Worm (Caenorhabditis elegans) whole organism, mixed stage, embryonic: Measurements from ENCODE around the gene C39D10.8.

Source experiments
- M03D4.4 ChIP-seq: sonication (generic microtip); optimal IDR thresholded peaks from 2 replicates; lab custom pipeline; 2017; ENCODE audit warnings: mild to moderate bottlenecking, missing genetic modification characterization, missing compliant biosample characterization
- bed-3 ChIP-seq: fragments of 200-800 bp; sonication (Bioruptor generic); optimal IDR thresholded peaks from 3 replicates; lab custom pipeline; 2018; ENCODE audit warnings: mild to moderate bottlenecking, missing genetic modification characterization, moderate library complexity, missing compliant biosample characterization
- blmp-1 ChIP-seq: fragments of 150-350 bp; optimal IDR thresholded peaks from 2 replicates; lab custom pipeline; 2014; ENCODE audit warnings: missing biosample characterization, missing genetic modification characterization
- ceh-39 ChIP-seq: fragments of 150-350 bp; optimal IDR thresholded peaks from 2 replicates; lab custom pipeline; 2014; ENCODE audit warnings: missing biosample characterization, missing genetic modification characterization
- ceh-43 ChIP-seq: fragments of 200-800 bp; sonication (Bioruptor generic); optimal IDR thresholded peaks from 2 replicates; lab custom pipeline; 2018; ENCODE audit warnings: mild to moderate bottlenecking, missing genetic modification characterization, moderate library complexity, missing compliant biosample characterization
- ceh-83 ChIP-seq: fragments of 200-800 bp; sonication (Bioruptor generic); optimal IDR thresholded peaks from 2 replicates; lab custom pipeline; 2018; ENCODE audit warnings: mild to moderate bottlenecking, missing genetic modification characterization, missing compliant biosample characterization
- ces-1 ChIP-seq: fragments of 150-350 bp; optimal IDR thresholded peaks from 2 replicates; lab custom pipeline; 2014; ENCODE audit warnings: missing biosample characterization, missing genetic modification reagents, missing genetic modification characterization
- cnd-1 ChIP-seq: fragments of 200-800 bp; sonication (Bioruptor generic); optimal IDR thresholded peaks from 2 replicates; lab custom pipeline; 2018; ENCODE audit warnings: mild to moderate bottlenecking, missing genetic modification characterization, missing compliant biosample characterization
- drap-1 ChIP-seq: fragments of 200-800 bp; sonication (Bioruptor generic); optimal IDR thresholded peaks from 3 replicates; lab custom pipeline; 2018; ENCODE audit warnings: mild to moderate bottlenecking, missing genetic modification characterization, missing compliant biosample characterization
- elt-1 ChIP-seq: sonication (generic microtip); optimal IDR thresholded peaks from 2 replicates; lab custom pipeline; 2017; ENCODE audit warnings: missing genetic modification characterization, mild to moderate bottlenecking, missing compliant biosample characterization, antibody characterized with exemption, moderate library complexity, borderline replicate concordance; ENCODE audit not compliant: insufficient read depth
- elt-3 ChIP-seq: fragments of 150-350 bp; optimal IDR thresholded peaks from 2 replicates; lab custom pipeline; 2014; ENCODE audit warnings: missing biosample characterization, missing genetic modification characterization
- flh-1 ChIP-seq: fragments of 200-800 bp; sonication (Bioruptor generic); optimal IDR thresholded peaks from 2 replicates; lab custom pipeline; 2018; ENCODE audit warnings: mild to moderate bottlenecking, missing genetic modification characterization, moderate library complexity, missing compliant biosample characterization
- ham-2 ChIP-seq: fragments of 200-800 bp; sonication (Bioruptor generic); optimal IDR thresholded peaks from 2 replicates; lab custom pipeline; 2018; ENCODE audit warnings: mild to moderate bottlenecking, missing genetic modification characterization, missing compliant biosample characterization
- hlh-1 ChIP-seq: fragments of 150-350 bp; optimal IDR thresholded peaks from 2 replicates; lab custom pipeline; 2014; ENCODE audit warnings: missing biosample characterization, missing genetic modification reagents, missing genetic modification characterization
- lin-13 ChIP-seq: fragments of 150-350 bp; optimal IDR thresholded peaks from 2 replicates; lab custom pipeline; 2014; ENCODE audit warnings: missing biosample characterization, missing genetic modification characterization
- lin-32 ChIP-seq: fragments of 200-800 bp; sonication (Bioruptor generic); optimal IDR thresholded peaks from 2 replicates; lab custom pipeline; 2018; ENCODE audit warnings: mild to moderate bottlenecking, missing genetic modification characterization, missing compliant biosample characterization
- lsy-2 ChIP-seq: fragments of 150-350 bp; optimal IDR thresholded peaks from 2 replicates; lab custom pipeline; 2014; ENCODE audit warnings: missing biosample characterization, missing genetic modification characterization
- mab-5 ChIP-seq: fragments of 150-350 bp; optimal IDR thresholded peaks from 2 replicates; lab custom pipeline; 2014; ENCODE audit warnings: missing biosample characterization, missing genetic modification characterization
- mep-1 ChIP-seq: fragments of 150-350 bp; optimal IDR thresholded peaks from 2 replicates; lab custom pipeline; 2017; ENCODE audit warnings: missing biosample characterization, missing genetic modification reagents, missing genetic modification characterization, inconsistent platforms
- nhr-12 ChIP-seq: fragments of 150-350 bp; optimal IDR thresholded peaks from 2 replicates; lab custom pipeline; 2014; ENCODE audit warnings: missing biosample characterization, missing genetic modification characterization
- nhr-2 ChIP-seq: fragments of 150-350 bp; optimal IDR thresholded peaks from 2 replicates; lab custom pipeline; 2014; ENCODE audit warnings: missing biosample characterization, missing genetic modification characterization
- nhr-237 ChIP-seq: fragments of 150-350 bp; optimal IDR thresholded peaks from 2 replicates; lab custom pipeline; 2014; ENCODE audit warnings: missing biosample characterization, missing genetic modification characterization
- nhr-28 ChIP-seq: fragments of 150-350 bp; optimal IDR thresholded peaks from 2 replicates; lab custom pipeline; 2014; ENCODE audit warnings: missing biosample characterization, missing genetic modification characterization
- nhr-76 ChIP-seq: sonication (generic microtip); optimal IDR thresholded peaks from 2 replicates; lab custom pipeline; 2017; ENCODE audit warnings: missing biosample characterization, missing genetic modification characterization
- pha-4 ChIP-seq: fragments of 150-350 bp; optimal IDR thresholded peaks from 2 replicates; lab custom pipeline; 2018; ENCODE audit warnings: missing biosample characterization, missing genetic modification reagents, missing genetic modification characterization
- snpc-4 ChIP-seq: fragments of 150-350 bp; optimal IDR thresholded peaks from 2 replicates; lab custom pipeline; 2014; ENCODE audit warnings: missing biosample characterization, missing genetic modification characterization
- sptf-1 ChIP-seq: sonication (generic microtip); optimal IDR thresholded peaks from 2 replicates; lab custom pipeline; 2017; ENCODE audit warnings: mild to moderate bottlenecking, missing genetic modification characterization, moderate library complexity, missing compliant biosample characterization
- tbx-8 ChIP-seq: fragments of 200-800 bp; sonication (Bioruptor generic); optimal IDR thresholded peaks from 2 replicates; lab custom pipeline; 2018; ENCODE audit warnings: mild to moderate bottlenecking, missing genetic modification characterization, moderate library complexity, missing compliant biosample characterization
- unc-120 ChIP-seq: sonication (generic microtip); optimal IDR thresholded peaks from 2 replicates; lab custom pipeline; 2017; ENCODE audit warnings: missing genetic modification characterization, missing compliant biosample characterization; ENCODE audit not compliant: poor library complexity, severe bottlenecking
- unc-39 ChIP-seq: fragments of 150-350 bp; optimal IDR thresholded peaks from 2 replicates; lab custom pipeline; 2014; ENCODE audit warnings: missing biosample characterization, missing genetic modification characterization
- unc-62 ChIP-seq: fragments of 150-350 bp; optimal IDR thresholded peaks from 2 replicates; lab custom pipeline; 2014; ENCODE audit warnings: missing biosample characterization, missing genetic modification reagents, missing genetic modification characterization
- zip-8 ChIP-seq: fragments of 150-350 bp; optimal IDR thresholded peaks from 2 replicates; lab custom pipeline; 2014; ENCODE audit warnings: missing biosample characterization, missing genetic modification characterization
- ztf-11 ChIP-seq: fragments of 150-350 bp; optimal IDR thresholded peaks from 2 replicates; lab custom pipeline; 2014; ENCODE audit warnings: missing biosample characterization, missing genetic modification characterization

Gene C39D10.8

ce11 chrX:7866493-7866892, 14.3 kb downstream of the C39D10.8 start:
- TF ChIP-seq unc-120 (peak; percentile 7), nhr-237 (tag; lab: Kevin White, UChicago) (no peak), hlh-1 (tag; lab: Kevin White, UChicago) (peak; percentile 82)

ce11 chrX:7847413-7847812, 33.3 kb downstream of the C39D10.8 start, which contains the start of gene C54D2.6:
TSS of gene C54D2.6 (minus strand) at chrX:7847513.
- TF ChIP-seq zip-8 (tag; lab: Kevin White, UChicago) (no peak), ces-1 (GFP tag; lab: Kevin White, UChicago) (no peak), unc-120 (no peak)

- TF ChIP-seq blmp-1 (tag; lab: Kevin White, UChicago) (no peak), flh-1 (GFP tag; lab: Kevin White, UChicago) (no peak), nhr-237 (tag; lab: Kevin White, UChicago) (no peak), zip-8 (tag; lab: Kevin White, UChicago) (no peak), snpc-4 (no peak), nhr-28 (tag; lab: Kevin White, UChicago) (no peak), elt-3 (no peak), nhr-12 (tag; lab: Kevin White, UChicago) (no peak), ceh-83 (GFP tag; lab: Kevin White, UChicago) (no peak), unc-120 (no peak), ham-2 (GFP tag; lab: Kevin White, UChicago) (no peak), sptf-1 (tag; lab: Kevin White, UChicago) (no peak), mab-5 (tag; lab: Kevin White, UChicago) (no peak), ces-1 (GFP tag; lab: Kevin White, UChicago) (no peak), ceh-43 (GFP tag; lab: Kevin White, UChicago) (no peak), ceh-39 (tag; lab: Kevin White, UChicago) (no peak), pha-4 (tag; lab: Kevin White, UChicago) (no peak), hlh-1 (tag; lab: Kevin White, UChicago) (no peak), lin-13 (tag; lab: Kevin White, UChicago) (no peak), mep-1 (tag; lab: Kevin White, UChicago) (no peak)
- TF ChIP-seq, all 35 proteins: peak for 0
Observed at ce11 chrX:7842241-7842640, 38.5 kb downstream of the C39D10.8 start, which contains the start of gene idpp-11. TSS of gene idpp-11 (plus strand) at chrX:7842541.

- TF ChIP-seq ztf-11 (tag; lab: Kevin White, UChicago) (no peak), nhr-76 (tag; lab: Kevin White, UChicago) (no peak), nhr-28 (tag; lab: Kevin White, UChicago) (no peak), ceh-39 (tag; lab: Kevin White, UChicago) (no peak), ceh-83 (GFP tag; lab: Kevin White, UChicago) (no peak), bed-3 (GFP tag; lab: Kevin White, UChicago) (no peak), elt-3 (no peak), nhr-2 (tag; lab: Kevin White, UChicago) (no peak), elt-1 (tag; lab: Kevin White, UChicago) (no peak), hlh-1 (tag; lab: Kevin White, UChicago) (no peak), flh-1 (GFP tag; lab: Kevin White, UChicago) (no peak), unc-62 (no peak), unc-39 (tag; lab: Kevin White, UChicago) (no peak), drap-1 (no peak)
Observed at ce11 chrX:7839989-7840388, 40.8 kb downstream of the C39D10.8 start.

ce11 chrX:7838582-7838981, 42.2 kb downstream of the C39D10.8 start, which contains the start of gene nlp-101:
TSS of gene nlp-101 (plus strand) at chrX:7838882.
- TF ChIP-seq tbx-8 (GFP tag; lab: Kevin White, UChicago) (no peak), hlh-1 (tag; lab: Kevin White, UChicago) (no peak), blmp-1 (tag; lab: Kevin White, UChicago) (no peak), lin-32 (GFP tag; lab: Kevin White, UChicago) (no peak), ham-2 (GFP tag; lab: Kevin White, UChicago) (no peak), cnd-1 (tag; lab: Kevin White, UChicago) (no peak), M03D4.4 (no peak), sptf-1 (tag; lab: Kevin White, UChicago) (no peak), drap-1 (no peak), ceh-39 (tag; lab: Kevin White, UChicago) (no peak), lsy-2 (tag; lab: Kevin White, UChicago) (no peak), ceh-83 (GFP tag; lab: Kevin White, UChicago) (no peak)
- TF ChIP-seq, all 35 proteins: peak for 0
